Fruit fly (Drosophila melanogaster) whole organism, wandering third instar larva: ENCODE data around the gene CG4914.

Experiments
- Abd-B ChIP-seq: fragments of >200 bp; optimal IDR thresholded peaks from 2 replicates; lab custom pipeline; 2017; ENCODE audit warnings: missing biosample characterization, missing genetic modification characterization
- CG32264 ChIP-seq: fragments of 200-800 bp; sonication (Bioruptor generic); optimal IDR thresholded peaks from 2 replicates; lab custom pipeline; 2016; ENCODE audit warnings: missing biosample characterization, missing genetic modification characterization
- CG9705 ChIP-seq: fragments of 200-800 bp; sonication (Bioruptor generic); optimal IDR thresholded peaks from 2 replicates; lab custom pipeline; 2018; ENCODE audit warnings: missing biosample characterization, mild to moderate bottlenecking, missing genetic modification characterization
- CrebA ChIP-seq: fragments of 200-800 bp; sonication (Bioruptor generic); optimal IDR thresholded peaks from 2 replicates; lab custom pipeline; 2016; ENCODE audit warnings: missing biosample characterization, mild to moderate bottlenecking, missing genetic modification characterization, borderline replicate concordance
- Dfd ChIP-seq: fragments of >200 bp; optimal IDR thresholded peaks from 2 replicates; lab custom pipeline; 2017; ENCODE audit warnings: missing biosample characterization, missing genetic modification characterization
- Dif ChIP-seq: fragments of 200-275, 200-300 bp; sonication (Bioruptor generic); optimal IDR thresholded peaks from 2 replicates; lab custom pipeline; 2018; ENCODE audit warnings: missing biosample characterization, missing genetic modification characterization; ENCODE audit not compliant: partially characterized antibody
- GATAd ChIP-seq: sonication (Bioruptor generic); optimal IDR thresholded peaks from 2 replicates; lab custom pipeline; 2016; ENCODE audit warnings: missing biosample characterization, missing genetic modification characterization
- HLH106 ChIP-seq: fragments of 200-800 bp; optimal IDR thresholded peaks from 3 replicates; lab custom pipeline; 2019; ENCODE audit warnings: missing biosample characterization, mild to moderate bottlenecking, missing genetic modification characterization, moderate library complexity
- Hnf4 ChIP-seq: fragments of 200-800 bp; sonication (Bioruptor generic); optimal IDR thresholded peaks from 2 replicates; lab custom pipeline; 2016; ENCODE audit warnings: missing biosample characterization, mild to moderate bottlenecking, missing genetic modification characterization
- Hr78 ChIP-seq: fragments of >200 bp; optimal IDR thresholded peaks from 2 replicates; lab custom pipeline; 2017; ENCODE audit warnings: missing biosample characterization, missing genetic modification characterization
- Hr83 ChIP-seq: fragments of 200-300 bp; sonication (Bioruptor generic); optimal IDR thresholded peaks from 2 replicates; lab custom pipeline; 2016; ENCODE audit warnings: missing biosample characterization, mild to moderate bottlenecking, missing genetic modification characterization, moderate library complexity; ENCODE audit not compliant: poor library complexity, severe bottlenecking
- Jra ChIP-seq: sonication (Bioruptor generic); optimal IDR thresholded peaks from 2 replicates; lab custom pipeline; 2016; ENCODE audit warnings: missing biosample characterization, missing genetic modification characterization
- Mio ChIP-seq: sonication (Bioruptor generic); optimal IDR thresholded peaks from 2 replicates; lab custom pipeline; 2016; ENCODE audit warnings: missing biosample characterization, missing genetic modification characterization
- Myc ChIP-seq: fragments of >200 bp; optimal IDR thresholded peaks from 2 replicates; lab custom pipeline; 2017
- N ChIP-seq: fragments of >200 bp; optimal IDR thresholded peaks from 2 replicates; lab custom pipeline; 2018; ENCODE audit warnings: missing biosample characterization, missing external identifiers, missing genetic modification characterization
- OdsH ChIP-seq: fragments of 200-800 bp; sonication (Bioruptor generic); optimal IDR thresholded peaks from 2 replicates; lab custom pipeline; 2016; ENCODE audit warnings: missing biosample characterization, mild to moderate bottlenecking, missing genetic modification characterization
- Rel ChIP-seq, 2 experiments: fragments of 200-800 bp; sonication (Bioruptor generic) in 1 of 2; optimal IDR thresholded peaks; 2 replicates in 1 of 2; 3 replicates in 1 of 2; lab custom pipeline; 2016 to 2019; ENCODE audit warnings: mild to moderate bottlenecking in 2 of 2, missing biosample characterization in 2 of 2, missing genetic modification characterization in 2 of 2, moderate library complexity in 1 of 2
- Sp1 ChIP-seq: fragments of 200-800 bp; sonication (Bioruptor generic); optimal IDR thresholded peaks from 3 replicates; lab custom pipeline; 2019; ENCODE audit warnings: missing biosample characterization, mild to moderate bottlenecking, missing genetic modification characterization, moderate library complexity
- Vsx2 ChIP-seq: fragments of 200-300, 225-300 bp; sonication (Bioruptor generic); optimal IDR thresholded peaks from 2 replicates; lab custom pipeline; 2018; ENCODE audit warnings: missing biosample characterization, missing genetic modification characterization; ENCODE audit not compliant: partially characterized antibody
- br ChIP-seq: fragments of 200-800 bp; sonication (Bioruptor generic); optimal IDR thresholded peaks from 2 replicates; lab custom pipeline; 2016; ENCODE audit warnings: missing biosample characterization, missing genetic modification characterization
- brk ChIP-seq: fragments of 200-800 bp; sonication (Bioruptor generic); optimal IDR thresholded peaks from 2 replicates; lab custom pipeline; 2016; ENCODE audit warnings: missing biosample characterization, mild to moderate bottlenecking, missing genetic modification characterization
- dl ChIP-seq, 2 experiments: fragments of 175-275, 200-275 bp in 1 of 2; fragments of 200-275 bp in 1 of 2; sonication (Bioruptor generic); optimal IDR thresholded peaks; lab custom pipeline; 2018; ENCODE audit warnings: mild to moderate bottlenecking in 2 of 2, missing biosample characterization in 2 of 2, missing genetic modification characterization in 2 of 2, moderate library complexity in 2 of 2; ENCODE audit not compliant: partially characterized antibody in 2 of 2, insufficient read depth in 1 of 2
- dmrt93B ChIP-seq: fragments of 200-800 bp; sonication (Bioruptor generic); optimal IDR thresholded peaks from 2 replicates; lab custom pipeline; 2018; ENCODE audit warnings: missing biosample characterization, mild to moderate bottlenecking, missing genetic modification characterization
- dsf ChIP-seq: sonication (Bioruptor generic); optimal IDR thresholded peaks from 2 replicates; lab custom pipeline; 2016; ENCODE audit warnings: missing biosample characterization, missing genetic modification characterization, borderline replicate concordance
- ey ChIP-seq: fragments of 200-800 bp; sonication (Bioruptor generic); optimal IDR thresholded peaks from 2 replicates; lab custom pipeline; 2016; ENCODE audit warnings: missing biosample characterization, missing genetic modification characterization
- foxo ChIP-seq, 2 experiments: fragments of 200-800 bp; sonication (Bioruptor generic); optimal IDR thresholded peaks; 2 replicates in 1 of 2; 3 replicates in 1 of 2; lab custom pipeline; 2016 to 2017; ENCODE audit warnings: missing biosample characterization in 2 of 2, missing genetic modification characterization in 2 of 2
- fru ChIP-seq: fragments of 200-800 bp; sonication (Bioruptor generic); optimal IDR thresholded peaks from 3 replicates; lab custom pipeline; 2016; ENCODE audit warnings: missing biosample characterization, mild to moderate bottlenecking, missing genetic modification characterization
- h ChIP-seq: fragments of 200-800 bp; sonication (Bioruptor generic); optimal IDR thresholded peaks from 3 replicates; lab custom pipeline; 2016; ENCODE audit warnings: missing biosample characterization, mild to moderate bottlenecking, missing genetic modification characterization
- jim ChIP-seq: fragments of 175-275, 200-325 bp; sonication (Bioruptor generic); optimal IDR thresholded peaks from 2 replicates; lab custom pipeline; 2016; ENCODE audit warnings: missing biosample characterization, mild to moderate bottlenecking, missing genetic modification characterization
- lola ChIP-seq: fragments of >200 bp; optimal IDR thresholded peaks from 2 replicates; lab custom pipeline; 2017; ENCODE audit warnings: missing biosample characterization, missing genetic modification characterization
- pan ChIP-seq: fragments of >200 bp; optimal IDR thresholded peaks from 2 replicates; lab custom pipeline; 2017
- psq ChIP-seq: fragments of 200-800 bp; sonication (Bioruptor generic); optimal IDR thresholded peaks from 3 replicates; lab custom pipeline; 2017; ENCODE audit warnings: missing biosample characterization, mild to moderate bottlenecking, missing genetic modification characterization, moderate library complexity
- rgr ChIP-seq: fragments of 200-800 bp; sonication (Bioruptor generic); optimal IDR thresholded peaks from 3 replicates; lab custom pipeline; 2016; ENCODE audit warnings: missing biosample characterization, mild to moderate bottlenecking, missing genetic modification characterization
- sage ChIP-seq: fragments of 200-800 bp; sonication (Bioruptor generic); optimal IDR thresholded peaks from 2 replicates; lab custom pipeline; 2016; ENCODE audit warnings: missing biosample characterization, mild to moderate bottlenecking, missing genetic modification characterization
- sv ChIP-seq: fragments of 200-800 bp; sonication (Bioruptor generic); optimal IDR thresholded peaks from 3 replicates; lab custom pipeline; 2016; ENCODE audit warnings: missing biosample characterization, missing genetic modification characterization
- tai ChIP-seq: sonication (Bioruptor generic); optimal IDR thresholded peaks from 2 replicates; lab custom pipeline; 2016; ENCODE audit warnings: missing biosample characterization, missing genetic modification characterization
- usp ChIP-seq: fragments of >200 bp; optimal IDR thresholded peaks from 2 replicates; lab custom pipeline; 2017; ENCODE audit warnings: missing biosample characterization, missing genetic modification characterization
- woc ChIP-seq: sonication (Bioruptor generic); optimal IDR thresholded peaks from 2 replicates; lab custom pipeline; 2016; ENCODE audit warnings: missing biosample characterization, mild to moderate bottlenecking, missing genetic modification characterization

CG4914 gene

DNA sequence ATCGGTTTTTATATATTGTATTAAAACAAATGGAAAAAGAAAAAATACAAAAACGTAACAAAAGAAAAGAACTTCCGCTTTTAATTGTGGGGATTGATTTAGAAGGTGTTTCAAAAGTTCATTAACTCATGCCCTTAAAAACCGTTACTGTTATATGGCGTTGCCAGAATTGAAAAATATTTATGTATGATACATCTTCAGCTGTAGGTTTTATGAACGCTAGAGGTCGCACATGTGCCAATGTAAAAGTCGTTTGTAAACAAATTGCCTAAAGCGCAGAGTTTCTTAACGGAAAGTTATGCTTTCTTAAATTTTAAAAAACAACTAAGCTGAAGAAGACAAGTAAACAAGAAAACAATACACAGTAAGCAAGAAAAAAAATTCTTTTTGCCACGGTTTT is 6.4 kb downstream of the CG4914 start:
- TF ChIP-seq Abd-B (GFP tag; lab: Kevin White, UChicago) = no peak
- TF ChIP-seq tai = peak; percentile 31
- TF ChIP-seq foxo (GFP tag; optimal IDR thresholded peaks at IDR 0.05; lab: Kevin White, UChicago) = peak in 1 of 2 experiments; percentile 29
- no peak for TF ChIP-seq CG32264 (GFP tag; lab: Kevin White, UChicago)
- TF ChIP-seq rgr (GFP tag; lab: Kevin White, UChicago) = peak; percentile 13
- peak; percentile 6 for TF ChIP-seq fru
- TF ChIP-seq Hnf4 = no peak
- TF ChIP-seq Dfd = no peak

DNA sequence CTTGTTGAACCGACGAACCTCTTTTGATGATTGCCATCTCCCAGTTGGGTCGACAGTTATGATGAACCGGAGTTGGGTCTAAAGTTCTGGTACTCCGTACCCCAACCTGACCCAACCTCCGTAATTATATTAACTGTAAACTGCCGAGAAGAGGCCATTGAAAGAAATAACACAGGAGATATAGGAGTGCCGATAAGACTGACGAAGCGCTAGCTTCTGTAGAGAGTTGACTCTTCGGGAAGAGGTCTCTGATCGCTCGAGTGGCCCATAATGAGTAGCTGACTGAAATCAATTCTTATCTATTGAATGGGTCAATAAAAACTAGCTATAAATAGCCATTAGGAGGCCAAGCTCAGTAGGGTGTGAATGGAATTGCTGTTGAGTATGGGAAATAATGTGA is 9.3 kb downstream of the CG4914 start:
- no peak for TF ChIP-seq jim (GFP tag; lab: Kevin White, UChicago)
- TF ChIP-seq Sp1 (GFP tag; lab: Kevin White, UChicago) = no peak

DNA sequence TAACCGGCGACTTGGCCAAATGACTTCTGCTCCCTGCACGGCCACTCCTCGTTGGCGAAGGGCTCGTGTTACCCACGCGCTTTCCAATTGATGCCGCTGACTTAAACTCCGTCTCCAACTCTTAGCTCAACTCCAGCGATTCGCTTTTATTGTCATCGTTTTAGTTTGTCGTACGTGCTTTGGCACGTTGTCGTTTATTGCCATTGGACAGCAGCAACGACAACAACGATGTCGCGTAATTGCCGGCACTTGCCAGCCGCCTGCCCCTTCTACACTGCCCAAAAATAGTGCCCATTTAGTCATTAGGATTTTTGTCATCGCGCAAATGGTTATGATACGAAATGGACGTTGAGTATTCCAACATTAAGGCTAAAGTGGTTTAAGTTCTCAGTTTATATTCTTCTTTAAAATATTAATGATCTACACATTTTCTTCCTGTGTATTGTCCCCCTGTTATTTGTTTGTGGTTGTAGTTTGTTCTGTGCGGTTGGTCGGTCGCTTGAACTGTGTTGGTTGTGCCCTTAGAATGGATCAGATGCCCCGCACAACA is 12.1 kb downstream of the CG4914 start:
- peak; percentile 60 for TF ChIP-seq HLH106 (tag; lab: Kevin White, UChicago)
- TF ChIP-seq dmrt93B (GFP tag; lab: Kevin White, UChicago) = peak; percentile 31
- TF ChIP-seq sage (GFP tag; lab: Kevin White, UChicago) = peak; percentile 51
- TF ChIP-seq lola = no peak
- no peak for TF ChIP-seq Myc (lab: Kevin White, UChicago)
- no peak for TF ChIP-seq Dif (GFP tag; lab: Kevin White, UChicago)
- peak; percentile 24 for TF ChIP-seq brk (GFP tag; lab: Kevin White, UChicago)
- TF ChIP-seq jim (GFP tag; lab: Kevin White, UChicago) = no peak
- no peak for TF ChIP-seq Vsx2 (GFP tag; lab: Kevin White, UChicago)
- TF ChIP-seq pan (lab: Kevin White, UChicago) = no peak
- peak; percentile 9 for TF ChIP-seq CG32264 (GFP tag; lab: Kevin White, UChicago)
- no peak for TF ChIP-seq CrebA (GFP tag; lab: Kevin White, UChicago)
- TF ChIP-seq Dfd = no peak
- TF ChIP-seq Sp1 (GFP tag; lab: Kevin White, UChicago) = peak; percentile 66
- no peak for TF ChIP-seq tai
- TF ChIP-seq Abd-B (GFP tag; lab: Kevin White, UChicago) = no peak
- TF ChIP-seq foxo (GFP tag; optimal IDR thresholded peaks at IDR 0.05; lab: Kevin White, UChicago) = peak in 1 of 2 experiments; percentile 72
- TF ChIP-seq usp (GFP tag; lab: Kevin White, UChicago) = no peak
- no peak for TF ChIP-seq Rel (GFP tag; optimal IDR thresholded peaks at IDR 0.05; lab: Kevin White, UChicago)
- no peak for TF ChIP-seq Rel (tag; optimal IDR thresholded peaks at IDR 0.05; lab: Kevin White, UChicago)
- no peak for TF ChIP-seq Hr83 (GFP tag; lab: Kevin White, UChicago)
- peak; percentile 79 for TF ChIP-seq rgr (GFP tag; lab: Kevin White, UChicago)
- no peak for TF ChIP-seq dl (GFP tag; optimal IDR thresholded peaks at IDR 0.05; lab: Kevin White, UChicago; ENCODE audit: insufficient read depth in 1 of 2, partially characterized antibody in 2 of 2)
- peak; percentile 79 for TF ChIP-seq h (GFP tag; lab: Kevin White, UChicago)
- TF ChIP-seq woc = peak; percentile 41
- peak; percentile 76 for TF ChIP-seq br (GFP tag; lab: Kevin White, UChicago)
- TF ChIP-seq sv (GFP tag; lab: Kevin White, UChicago) = peak; percentile 88
- no peak for TF ChIP-seq Mio (GFP tag; lab: Kevin White, UChicago)
- TF ChIP-seq OdsH (GFP tag; lab: Kevin White, UChicago) = peak; percentile 68
- TF ChIP-seq psq (GFP tag; lab: Kevin White, UChicago) = peak; percentile 61
- TF ChIP-seq fru = peak; percentile 75
- TF ChIP-seq Hr78 = no peak
- no peak for TF ChIP-seq CG9705 (GFP tag; lab: Kevin White, UChicago)
- TF ChIP-seq GATAd (GFP tag; lab: Kevin White, UChicago) = no peak
- peak; percentile 60 for TF ChIP-seq Hnf4
- TF ChIP-seq ey (GFP tag; lab: Kevin White, UChicago) = peak; percentile 73
- no peak for TF ChIP-seq Jra
- no peak for TF ChIP-seq dsf (GFP tag; lab: Kevin White, UChicago)
- no peak for TF ChIP-seq N (GFP tag; lab: Kevin White, UChicago)
- TF ChIP-seq, all 38 proteins: peak for 17
